Worm (Caenorhabditis elegans): ENCODE data around the gene col-10.

- no peak for TF ChIP-seq ham-2 (GFP tag; optimal IDR thresholded peaks at IDR 0.05)
- TF ChIP-seq blmp-1 (tag; optimal IDR thresholded peaks at IDR 0.05), result no peak
- no peak for TF ChIP-seq lin-13 (tag; optimal IDR thresholded peaks at IDR 0.05)
- no peak for TF ChIP-seq unc-62 (GFP tag; optimal IDR thresholded peaks at IDR 0.05)
- no peak for TF ChIP-seq sem-2 (GFP tag; optimal IDR thresholded peaks at IDR 0.05)
- TF ChIP-seq cnd-1 (tag; optimal IDR thresholded peaks at IDR 0.05), result no peak
- no peak for TF ChIP-seq snpc-4 (tag; optimal IDR thresholded peaks at IDR 0.05)
- no peak for TF ChIP-seq mab-5 (tag; optimal IDR thresholded peaks at IDR 0.05)
- no peak for TF ChIP-seq nhr-237 (tag; optimal IDR thresholded peaks at IDR 0.05)
- TF ChIP-seq sptf-1 (tag; optimal IDR thresholded peaks at IDR 0.05), result no peak
- TF ChIP-seq nhr-28 (tag; optimal IDR thresholded peaks at IDR 0.05), result no peak
Observed at ce11 chrV:9127773-9128172, 37.3 kb downstream of the col-10 start, which contains the start of gene F21C10.3.
